Worm (Caenorhabditis elegans) whole organism, L3 larva: ENCODE measurements around the gene best-23.
A peak's percentile ranks its signal among the peaks of the same experiment; 100 is the strongest.

ENCODE experiments used
- ama-1 ChIP-seq: fragments of 150-350 bp; optimal IDR thresholded peaks from 2 replicates; lab custom pipeline; 2018
- ceh-28 ChIP-seq: fragments of 150-350 bp; optimal IDR thresholded peaks from 2 replicates; lab custom pipeline; 2014; ENCODE audit warnings: missing biosample characterization, missing genetic modification reagents, missing genetic modification characterization
- ceh-82 ChIP-seq: fragments of 150-350 bp; optimal IDR thresholded peaks from 2 replicates; lab custom pipeline; 2014; ENCODE audit warnings: missing biosample characterization, missing genetic modification characterization
- ceh-9 ChIP-seq: sonication (generic microtip); optimal IDR thresholded peaks from 2 replicates; lab custom pipeline; 2018; ENCODE audit warnings: missing biosample characterization, missing genetic modification characterization
- daf-12 ChIP-seq: fragments of 150-350 bp; optimal IDR thresholded peaks from 2 replicates; lab custom pipeline; 2014; ENCODE audit warnings: missing biosample characterization, missing genetic modification reagents, missing genetic modification characterization
- elt-1 ChIP-seq: fragments of 150-350 bp; optimal IDR thresholded peaks from 2 replicates; lab custom pipeline; 2014; ENCODE audit warnings: missing biosample characterization, missing genetic modification characterization
- elt-2 ChIP-seq: sonication (generic microtip); optimal IDR thresholded peaks from 2 replicates; lab custom pipeline; 2016; ENCODE audit warnings: missing genetic modification reagents, mild to moderate bottlenecking, missing genetic modification characterization, missing compliant biosample characterization
- elt-3 ChIP-seq, 3 experiments: fragments of 150-350 bp in 1 of 3; sonication (generic microtip) in 2 of 3; optimal IDR thresholded peaks; 2 replicates in 2 of 3; 4 replicates in 1 of 3; lab custom pipeline; 2014 to 2017; ENCODE audit warnings: missing biosample characterization in 3 of 3, missing genetic modification characterization in 3 of 3
- eor-1 ChIP-seq, 2 experiments: fragments of 150-350 bp; optimal IDR thresholded peaks; 2 replicates each; lab custom pipeline; 2014 to 2018; ENCODE audit warnings: missing biosample characterization in 2 of 2, missing genetic modification characterization in 2 of 2
- fkh-10 ChIP-seq: sonication (generic microtip); optimal IDR thresholded peaks from 2 replicates; lab custom pipeline; 2017; ENCODE audit warnings: missing biosample characterization, missing genetic modification reagents, missing genetic modification characterization
- fos-1 ChIP-seq: fragments of 150-350 bp; optimal IDR thresholded peaks from 2 replicates; lab custom pipeline; 2014; ENCODE audit warnings: missing biosample characterization, missing genetic modification characterization
- hmg-11 ChIP-seq: sonication (generic microtip); optimal IDR thresholded peaks from 2 replicates; lab custom pipeline; 2016; ENCODE audit warnings: missing genetic modification characterization, missing compliant biosample characterization
- jun-1 ChIP-seq: fragments of 150-350 bp; optimal IDR thresholded peaks from 2 replicates; lab custom pipeline; 2014; ENCODE audit warnings: missing biosample characterization, missing genetic modification reagents, missing genetic modification characterization
- lin-39 ChIP-seq: fragments of 150-350 bp; optimal IDR thresholded peaks from 2 replicates; lab custom pipeline; 2018; ENCODE audit warnings: missing biosample characterization, missing genetic modification reagents, missing genetic modification characterization
- lsy-12 ChIP-seq: sonication (generic microtip); optimal IDR thresholded peaks from 2 replicates; lab custom pipeline; 2016; ENCODE audit warnings: mild to moderate bottlenecking, missing genetic modification characterization, missing compliant biosample characterization
- mdl-1 ChIP-seq: fragments of 150-350 bp; optimal IDR thresholded peaks from 2 replicates; lab custom pipeline; 2014; ENCODE audit warnings: missing biosample characterization, missing genetic modification characterization
- mml-1 ChIP-seq: fragments of 150-350 bp; sonication (generic microtip); optimal IDR thresholded peaks from 3 replicates; lab custom pipeline; 2014; ENCODE audit warnings: missing biosample characterization, missing genetic modification characterization
- nfya-1 ChIP-seq: sonication (generic microtip); optimal IDR thresholded peaks from 2 replicates; lab custom pipeline; 2017; ENCODE audit warnings: missing genetic modification characterization, mild to moderate bottlenecking, missing compliant biosample characterization, antibody characterized with exemption, moderate library complexity; ENCODE audit not compliant: insufficient read depth
- nhr-23 ChIP-seq: fragments of 150-350 bp; optimal IDR thresholded peaks from 2 replicates; lab custom pipeline; 2014; ENCODE audit warnings: missing biosample characterization, missing genetic modification reagents, missing genetic modification characterization
- nhr-25 ChIP-seq: sonication (generic microtip); optimal IDR thresholded peaks from 2 replicates; lab custom pipeline; 2017; ENCODE audit warnings: missing biosample characterization, missing genetic modification characterization
- nhr-28 ChIP-seq: fragments of 150-350 bp; optimal IDR thresholded peaks from 2 replicates; lab custom pipeline; 2014; ENCODE audit warnings: missing biosample characterization, missing genetic modification characterization
- nhr-43 ChIP-seq: sonication (generic microtip); optimal IDR thresholded peaks from 2 replicates; lab custom pipeline; 2016; ENCODE audit warnings: mild to moderate bottlenecking, missing genetic modification characterization, missing compliant biosample characterization; ENCODE audit not compliant: poor library complexity, severe bottlenecking
- nhr-67 ChIP-seq: fragments of 150-350 bp; optimal IDR thresholded peaks from 2 replicates; lab custom pipeline; 2014; ENCODE audit warnings: missing biosample characterization, missing genetic modification characterization
- nhr-77 ChIP-seq: fragments of 150-350 bp; optimal IDR thresholded peaks from 2 replicates; lab custom pipeline; 2014; ENCODE audit warnings: missing biosample characterization, missing genetic modification characterization
- pha-4 ChIP-seq: fragments of 150-350 bp; optimal IDR thresholded peaks from 2 replicates; lab custom pipeline; 2014; ENCODE audit warnings: missing biosample characterization, missing genetic modification reagents, missing genetic modification characterization
- pqm-1 ChIP-seq: fragments of 150-350 bp; optimal IDR thresholded peaks from 2 replicates; lab custom pipeline; 2017; ENCODE audit warnings: missing biosample characterization, missing genetic modification characterization, inconsistent platforms
- snpc-4 ChIP-seq: fragments of 150-350 bp; optimal IDR thresholded peaks from 2 replicates; lab custom pipeline; 2014; ENCODE audit warnings: missing biosample characterization, missing genetic modification characterization
- tbx-2 ChIP-seq: sonication (generic microtip); optimal IDR thresholded peaks from 2 replicates; lab custom pipeline; 2016; ENCODE audit warnings: mild to moderate bottlenecking, missing genetic modification characterization, missing compliant biosample characterization
- zag-1 ChIP-seq: fragments of 150-350 bp; optimal IDR thresholded peaks from 2 replicates; lab custom pipeline; 2014; ENCODE audit warnings: missing biosample characterization, missing genetic modification characterization
- ztf-11 ChIP-seq: fragments of 150-350 bp; optimal IDR thresholded peaks from 2 replicates; lab custom pipeline; 2014; ENCODE audit warnings: missing biosample characterization, missing genetic modification characterization
- ztf-4 ChIP-seq: fragments of 150-350 bp; optimal IDR thresholded peaks from 2 replicates; lab custom pipeline; 2014; ENCODE audit warnings: missing biosample characterization, missing genetic modification characterization

best-23 gene

DNA sequence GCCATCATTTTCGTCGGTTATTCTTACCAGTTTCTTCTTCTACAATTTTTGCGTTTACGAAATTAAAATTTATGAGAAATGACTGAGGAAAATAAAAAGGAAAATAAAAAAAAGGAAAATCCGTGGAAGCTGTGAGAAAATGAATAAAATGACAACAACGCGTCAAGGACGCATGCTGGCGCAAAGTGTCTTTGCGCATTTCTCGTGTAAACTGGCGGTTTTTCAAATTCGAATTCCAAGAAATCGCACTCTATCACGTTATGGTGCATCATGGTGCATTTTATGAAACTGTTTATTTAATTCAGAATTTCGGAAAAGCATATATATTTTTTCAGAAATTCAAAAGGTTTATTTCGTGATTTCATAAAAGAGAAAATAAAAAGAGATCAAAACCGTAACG is 37.8 kb upstream of the best-23 start, which contains the start of gene dbt-1 (continued):
- TF ChIP-seq zag-1 (tag; lab: Kevin White, UChicago) (no peak), tbx-2 (peak; percentile 62), mml-1 (no peak), fos-1 (tag; lab: Kevin White, UChicago) (no peak), elt-2 (tag; lab: Kevin White, UChicago) (peak; percentile 42), fkh-10 (GFP tag; lab: Kevin White, UChicago) (no peak), nhr-23 (tag; lab: Kevin White, UChicago) (peak; percentile 79), ama-1 (lab: Kevin White, UChicago) (peak; percentile 65), snpc-4 (tag; lab: Kevin White, UChicago) (peak; percentile 39), pha-4 (peak; percentile 81)

ce11 chrII:7944333-7944744 is 37.0 kb upstream of the best-23 start:
- peak; percentile 84 for TF ChIP-seq elt-2 (tag; lab: Kevin White, UChicago)
- TF ChIP-seq nhr-23 (tag; lab: Kevin White, UChicago): no peak
- TF ChIP-seq pqm-1 (tag; lab: Kevin White, UChicago): peak; percentile 30
- TF ChIP-seq, all 47 proteins: peak for 2

DNA sequence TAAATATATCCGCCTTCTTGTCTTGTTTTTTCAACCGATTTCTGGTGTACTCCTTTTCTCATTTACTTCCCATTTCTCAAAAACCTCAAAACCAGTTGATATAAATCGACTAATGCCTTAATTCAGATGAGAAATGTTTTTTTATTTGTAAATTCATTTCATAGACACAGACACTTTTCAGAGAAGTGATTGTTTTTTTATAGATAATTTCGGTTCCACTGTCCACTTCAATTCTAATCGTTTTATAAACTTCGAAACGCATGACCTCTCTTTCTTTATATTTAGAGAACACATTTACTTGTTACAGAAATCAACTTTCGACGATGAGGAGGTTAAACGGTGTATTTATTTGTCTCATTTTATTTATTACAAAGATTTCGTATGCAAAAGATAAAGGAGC is 33.5 kb upstream of the best-23 start, which contains the start of gene ZK669.3:
TSS of gene ZK669.3 (plus strand) at position 301 of the 400 bp plus-strand sequence.
- TF ChIP-seq lin-39 (tag; lab: Kevin White, UChicago): no peak
- TF ChIP-seq snpc-4 (tag; lab: Kevin White, UChicago): no peak
- TF ChIP-seq ztf-11 (tag; lab: Kevin White, UChicago): no peak

DNA sequence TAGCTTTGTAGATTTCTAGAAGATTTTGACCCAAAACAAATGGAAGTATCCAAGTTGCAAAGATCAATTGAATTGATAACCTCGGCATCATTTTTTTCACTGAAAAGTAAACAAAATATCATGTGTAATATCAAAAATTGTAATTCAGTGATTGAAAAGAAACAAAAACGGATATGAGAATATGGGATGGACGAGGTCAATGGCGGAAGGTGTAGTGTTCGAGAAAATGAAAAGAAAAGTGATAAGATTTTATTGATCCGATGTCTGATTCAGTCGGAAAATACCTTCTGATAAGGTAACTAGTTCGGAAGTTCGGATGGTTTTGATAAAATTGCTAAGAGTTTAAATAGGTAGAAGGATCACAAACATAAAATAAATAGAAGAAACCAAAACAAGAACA is 30.7 kb upstream of the best-23 start, which contains the start of gene ZK669.2:
TSS of gene ZK669.2 (minus strand) at position 101 of the 400 bp plus-strand sequence.
- TF ChIP-seq nhr-43: no peak
- peak; percentile 31 for TF ChIP-seq nhr-23 (tag; lab: Kevin White, UChicago)

DNA sequence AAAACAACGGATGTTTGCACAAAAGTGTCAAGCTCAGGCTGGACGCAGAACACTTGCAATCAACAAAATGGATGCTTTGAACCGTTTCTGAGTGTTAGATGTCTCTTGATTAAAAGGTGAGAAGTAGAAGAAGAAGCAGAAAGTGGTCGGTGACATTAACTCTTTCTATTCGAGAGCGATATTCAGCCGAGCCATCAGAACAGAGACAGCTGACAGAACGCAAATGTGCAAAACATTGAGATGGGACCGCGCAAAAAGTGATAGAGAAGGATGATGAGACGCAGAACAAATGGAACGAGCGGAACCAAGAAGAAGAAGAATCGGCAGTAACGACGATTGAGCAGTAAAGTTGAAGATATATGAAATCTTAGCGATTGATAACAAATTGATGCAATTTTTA is 28.2 kb upstream of the best-23 start:
- no peak for TF ChIP-seq nhr-28 (tag; lab: Kevin White, UChicago)
- TF ChIP-seq eor-1 (tag; optimal IDR thresholded peaks at IDR 0.05; lab: Kevin White, UChicago): no peak

- TF ChIP-seq elt-1: peak; percentile 25
- TF ChIP-seq nhr-25: peak; percentile 75
- no peak for TF ChIP-seq nhr-77 (tag; lab: Kevin White, UChicago)
- TF ChIP-seq, all 47 proteins: peak for 2
Observed at ce11 chrII:7930671-7931070, 23.3 kb upstream of the best-23 start.

DNA sequence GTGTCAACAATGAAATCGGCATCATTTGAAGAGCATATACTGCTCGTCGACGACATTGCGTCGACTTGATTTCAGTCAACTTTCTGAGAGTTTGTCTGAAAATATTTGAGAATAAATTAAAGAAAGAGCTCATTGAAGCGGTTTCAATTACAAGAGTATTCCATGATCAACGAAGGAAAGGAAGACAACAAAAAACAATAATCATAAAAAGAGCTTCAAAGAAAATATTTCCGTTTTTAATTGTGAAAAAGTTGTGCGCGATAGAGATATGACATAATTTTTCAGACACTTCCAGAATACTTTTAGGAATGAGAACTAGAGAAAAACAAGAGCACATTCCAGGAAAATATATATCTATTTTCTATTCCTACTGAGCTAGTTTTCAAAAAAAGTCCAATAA is 21.2 kb upstream of the best-23 start, which contains the start of gene spv-1:
TSS of gene spv-1 (minus strand) at position 101 of the 400 bp plus-strand sequence.
- TF ChIP-seq nfya-1 (tag; lab: Kevin White, UChicago) (no peak), ceh-28 (tag; lab: Kevin White, UChicago) (no peak)

ce11 chrII:7921155-7921554 is 13.8 kb upstream of the best-23 start:
- TF ChIP-seq lsy-12: no peak
- TF ChIP-seq nhr-67: no peak
- peak; percentile 76 for TF ChIP-seq fkh-10 (GFP tag; lab: Kevin White, UChicago)

ce11 chrII:7920178-7920577 is 12.8 kb upstream of the best-23 start:
- TF ChIP-seq fkh-10 (GFP tag; lab: Kevin White, UChicago): peak; percentile 93
- no peak for TF ChIP-seq nhr-43
- TF ChIP-seq, all 47 proteins: peak for 1

- TF ChIP-seq ceh-9: no peak
- no peak for TF ChIP-seq eor-1 (tag; optimal IDR thresholded peaks at IDR 0.05; lab: Kevin White, UChicago)
- TF ChIP-seq jun-1 (tag; lab: Kevin White, UChicago): no peak
- TF ChIP-seq nhr-43: no peak
- no peak for TF ChIP-seq hmg-11 (tag; lab: Kevin White, UChicago)
- TF ChIP-seq ceh-82 (tag; lab: Kevin White, UChicago): no peak
- no peak for TF ChIP-seq fos-1 (tag; lab: Kevin White, UChicago)
- no peak for TF ChIP-seq ztf-4 (tag; lab: Kevin White, UChicago)
- no peak for TF ChIP-seq elt-3 (tag; optimal IDR thresholded peaks at IDR 0.05; lab: Kevin White, UChicago)
- no peak for TF ChIP-seq mdl-1
- no peak for TF ChIP-seq daf-12
Observed at ce11 chrII:7911015-7911414, 3.6 kb upstream of the best-23 start, which contains the start of gene ZK675.4. Gene ZK675.4 (plus strand): TSS chrII:7911315.
